Fruit fly (Drosophila melanogaster) whole organism, embryonic: ENCODE results near the gene CG1764.

Experiments used
- Adf1 ChIP-seq: fragments of 200-800 bp; sonication (Bioruptor generic); IDR thresholded peaks from 2 replicates; pipeline ENCODE4 v1.3.6; 2022; ENCODE audit warnings: missing biosample characterization, missing genetic modification characterization
- Atf6 ChIP-seq: fragments of 200-800 bp; sonication (Bioruptor generic); IDR thresholded peaks from 2 replicates; pipeline ENCODE4 v1.3.6; 2022; ENCODE audit warnings: missing biosample characterization, missing genetic modification characterization
- Bdp1 ChIP-seq: fragments of 200-800 bp; sonication (Bioruptor generic); optimal IDR thresholded peaks from 3 replicates; lab custom pipeline; 2016; ENCODE audit warnings: missing biosample characterization, missing genetic modification characterization
- CG10565 ChIP-seq: fragments of 200-800 bp; sonication (Bioruptor generic); optimal IDR thresholded peaks from 3 replicates; lab custom pipeline; 2016; ENCODE audit warnings: missing biosample characterization, mild to moderate bottlenecking, missing genetic modification characterization
- CG11093 ChIP-seq: fragments of 200-800 bp; sonication (Bioruptor generic); IDR thresholded peaks from 3 replicates; pipeline ENCODE4 v1.3.6; 2022; ENCODE audit warnings: missing biosample characterization, missing genetic modification characterization
- CG11504 ChIP-seq: fragments of 200-800 bp; sonication (Bioruptor generic); optimal IDR thresholded peaks from 3 replicates; lab custom pipeline; 2019; ENCODE audit warnings: missing biosample characterization, mild to moderate bottlenecking, missing genetic modification characterization, moderate library complexity
- CG11696 ChIP-seq: fragments of 200-800 bp; sonication (Bioruptor generic); IDR thresholded peaks from 2 replicates; pipeline ENCODE4 v1.3.6; 2022; ENCODE audit warnings: missing biosample characterization, missing genetic modification characterization
- CG13287 ChIP-seq: fragments of 200-800 bp; sonication (Bioruptor generic); IDR thresholded peaks from 2 replicates; pipeline ENCODE4 v1.3.6; 2022; ENCODE audit warnings: missing biosample characterization, missing genetic modification characterization; ENCODE audit not compliant: partially characterized antibody
- CG13624 ChIP-seq: fragments of 200-800 bp; sonication (Bioruptor generic); optimal IDR thresholded peaks from 2 replicates; lab custom pipeline; 2016; ENCODE audit warnings: missing biosample characterization, missing genetic modification characterization
- CG17186 ChIP-seq: fragments of 200-800 bp; sonication (Bioruptor generic); optimal IDR thresholded peaks from 3 replicates; lab custom pipeline; 2017; ENCODE audit warnings: missing biosample characterization, missing genetic modification reagents, missing genetic modification characterization
- CG31441 ChIP-seq: fragments of 200-800 bp; sonication (Bioruptor generic); IDR thresholded peaks from 2 replicates; pipeline ENCODE4 v1.3.6; 2022; ENCODE audit warnings: missing biosample characterization, missing genetic modification characterization
- CG34376 ChIP-seq: fragments of 200-800 bp; sonication (Bioruptor generic); optimal IDR thresholded peaks from 2 replicates; lab custom pipeline; 2018; ENCODE audit warnings: missing biosample characterization, mild to moderate bottlenecking, missing genetic modification characterization
- CG4424 ChIP-seq: fragments of 200-800 bp; sonication (Bioruptor generic); optimal IDR thresholded peaks from 3 replicates; lab custom pipeline; 2016; ENCODE audit warnings: missing biosample characterization, missing genetic modification characterization
- CG7556 ChIP-seq: fragments of 200-800 bp; sonication (Bioruptor generic); optimal IDR thresholded peaks from 2 replicates; lab custom pipeline; 2017; ENCODE audit warnings: missing biosample characterization, mild to moderate bottlenecking, missing genetic modification characterization
- CG8281 ChIP-seq: fragments of 200-800 bp; sonication (Bioruptor generic); optimal IDR thresholded peaks from 2 replicates; lab custom pipeline; 2018; ENCODE audit warnings: missing biosample characterization, mild to moderate bottlenecking, missing genetic modification characterization, moderate library complexity
- CG8290 ChIP-seq, 3 experiments: fragments of 200-800 bp; sonication (Bioruptor generic); optimal IDR thresholded peaks; 2 replicates each; lab custom pipeline; 2016 to 2019; ENCODE audit warnings: missing biosample characterization in 3 of 3, missing genetic modification characterization in 3 of 3, mild to moderate bottlenecking in 2 of 3, moderate library complexity in 1 of 3
- CG9876 ChIP-seq: fragments of 200-800 bp; sonication (Bioruptor generic); optimal IDR thresholded peaks from 2 replicates; lab custom pipeline; 2016; ENCODE audit warnings: missing biosample characterization, missing genetic modification characterization
- Doc2 ChIP-seq: fragments of 200-800 bp; sonication (Bioruptor generic); IDR thresholded peaks from 2 replicates; pipeline ENCODE4 v1.3.6; 2022; ENCODE audit warnings: missing biosample characterization, missing genetic modification characterization
- Drgx ChIP-seq: fragments of 200-800 bp; sonication (Bioruptor generic); IDR thresholded peaks from 2 replicates; pipeline ENCODE4 v1.3.6; 2022; ENCODE audit warnings: missing biosample characterization, missing genetic modification characterization
- Fer1 ChIP-seq: fragments of 200-800 bp; sonication (Bioruptor generic); optimal IDR thresholded peaks from 2 replicates; lab custom pipeline; 2017; ENCODE audit warnings: missing biosample characterization, mild to moderate bottlenecking, missing genetic modification characterization
- Hmr ChIP-seq: fragments of 200-800 bp; sonication (Bioruptor generic); optimal IDR thresholded peaks from 3 replicates; lab custom pipeline; 2017; ENCODE audit warnings: mild to moderate bottlenecking, missing biosample characterization, missing genetic modification reagents, missing genetic modification characterization
- Hmx ChIP-seq: fragments of 200-800 bp; sonication (Bioruptor generic); optimal IDR thresholded peaks from 2 replicates; lab custom pipeline; 2016; ENCODE audit warnings: missing biosample characterization, missing genetic modification characterization
- Hr78 ChIP-seq, 2 experiments: fragments of 200-800 bp in 1 of 2; fragments of >200 bp in 1 of 2; sonication (Bioruptor generic) in 1 of 2; optimal IDR thresholded peaks; 2 replicates each; lab custom pipeline; 2017 to 2019; ENCODE audit warnings: missing biosample characterization in 2 of 2, missing genetic modification characterization in 2 of 2, mild to moderate bottlenecking in 1 of 2, moderate library complexity in 1 of 2
- Med ChIP-seq: fragments of 200-800 bp; sonication (Bioruptor generic); peaks from one replicate; lab custom pipeline; 2016; ENCODE audit warnings: missing biosample characterization, missing genetic modification characterization, mild to moderate bottlenecking, inconsistent platforms, moderate library complexity
- Meics ChIP-seq: fragments of 200-800 bp; sonication (Bioruptor generic); optimal IDR thresholded peaks from 2 replicates; lab custom pipeline; 2017; ENCODE audit warnings: missing biosample characterization, mild to moderate bottlenecking, missing genetic modification characterization
- Neu2 ChIP-seq: fragments of 200-800 bp; sonication (Bioruptor generic); optimal IDR thresholded peaks from 3 replicates; lab custom pipeline; 2016; ENCODE audit warnings: missing biosample characterization, missing genetic modification characterization, borderline replicate concordance
- Pdp1 ChIP-seq, 2 experiments: fragments of 200-800 bp; sonication (Bioruptor generic); optimal IDR thresholded peaks; 3 replicates each; lab custom pipeline; 2016; ENCODE audit warnings: missing biosample characterization in 2 of 2, missing genetic modification characterization in 2 of 2, mild to moderate bottlenecking in 1 of 2, moderate library complexity in 1 of 2
- Taf1 ChIP-seq: fragments of 200-800 bp; sonication (Bioruptor generic); IDR thresholded peaks from 2 replicates; pipeline ENCODE4 v1.3.6; 2022; ENCODE audit warnings: missing biosample characterization, missing genetic modification characterization
- caup ChIP-seq: fragments of 200-800 bp; sonication (Bioruptor generic); optimal IDR thresholded peaks from 3 replicates; lab custom pipeline; 2017; ENCODE audit warnings: missing biosample characterization, mild to moderate bottlenecking, missing genetic modification characterization, moderate library complexity; ENCODE audit not compliant: severe bottlenecking
- cg ChIP-seq: fragments of 200-800 bp; sonication (Bioruptor generic); optimal IDR thresholded peaks from 3 replicates; lab custom pipeline; 2019; ENCODE audit warnings: missing biosample characterization, mild to moderate bottlenecking, missing genetic modification characterization, moderate library complexity
- da ChIP-seq: fragments of 200-800 bp; sonication (Bioruptor generic); optimal IDR thresholded peaks from 2 replicates; lab custom pipeline; 2016; ENCODE audit warnings: missing biosample characterization, missing genetic modification characterization
- fd3F ChIP-seq: fragments of 200-800 bp; sonication (Bioruptor generic); optimal IDR thresholded peaks from 2 replicates; lab custom pipeline; 2018; ENCODE audit warnings: missing biosample characterization, mild to moderate bottlenecking, missing genetic modification characterization, moderate library complexity
- fd64A ChIP-seq: fragments of 200-800 bp; sonication (Bioruptor generic); optimal IDR thresholded peaks from 3 replicates; lab custom pipeline; 2018; ENCODE audit warnings: missing biosample characterization, mild to moderate bottlenecking, missing genetic modification characterization
- grau ChIP-seq: fragments of 200-800 bp; optimal IDR thresholded peaks from 3 replicates; lab custom pipeline; 2019; ENCODE audit warnings: missing biosample characterization, mild to moderate bottlenecking, missing genetic modification characterization, moderate library complexity
- klu ChIP-seq: fragments of 200-800 bp; sonication (Bioruptor generic); IDR thresholded peaks from 2 replicates; pipeline ENCODE4 v1.3.6; 2022; ENCODE audit warnings: missing biosample characterization, missing genetic modification characterization
- lab ChIP-seq: fragments of 200-800 bp; sonication (Bioruptor generic); optimal IDR thresholded peaks from 3 replicates; lab custom pipeline; 2017; ENCODE audit warnings: missing biosample characterization, missing genetic modification characterization, mild to moderate bottlenecking, moderate library complexity, missing genetic modification reagents
- lmd ChIP-seq: fragments of 200-800 bp; sonication (Bioruptor generic); IDR thresholded peaks from 2 replicates; pipeline ENCODE4 v1.3.6; 2022; ENCODE audit warnings: missing biosample characterization, missing genetic modification characterization
- pb ChIP-seq: fragments of 200-800 bp; sonication (Bioruptor generic); optimal IDR thresholded peaks from 3 replicates; lab custom pipeline; 2016; ENCODE audit warnings: missing biosample characterization, missing genetic modification characterization
- prd ChIP-seq, 3 experiments: fragments of >200 bp in 2 of 3; fragments of 200-800 bp in 1 of 3; sonication (Bioruptor generic) in 1 of 3; optimal IDR thresholded peaks in 2 of 3; IDR thresholded peaks in 1 of 3; 2 replicates in 2 of 3; 3 replicates in 1 of 3; pipeline versions ENCODE4 v1.3.6 to Lab custom; 2017 to 2022; ENCODE audit warnings: missing biosample characterization in 1 of 3, missing genetic modification characterization in 1 of 3
- psq ChIP-seq: fragments of 200-800 bp; sonication (Bioruptor generic); optimal IDR thresholded peaks from 2 replicates; lab custom pipeline; 2017; ENCODE audit warnings: missing biosample characterization, missing genetic modification characterization
- row ChIP-seq: fragments of 200-800 bp; sonication (Bioruptor generic); IDR thresholded peaks from 3 replicates; pipeline ENCODE4 v1.3.6; 2022; ENCODE audit warnings: missing biosample characterization, missing genetic modification characterization
- sd ChIP-seq: fragments of 200-800 bp; sonication (Bioruptor generic); optimal IDR thresholded peaks from 3 replicates; lab custom pipeline; 2018; ENCODE audit warnings: missing biosample characterization, mild to moderate bottlenecking, missing genetic modification characterization, moderate library complexity
- seq ChIP-seq: fragments of 200-800 bp; sonication (Bioruptor generic); IDR thresholded peaks from 2 replicates; pipeline ENCODE4 v1.3.6; 2022; ENCODE audit warnings: missing biosample characterization, missing genetic modification characterization
- zfh2 ChIP-seq: fragments of 200-800 bp; sonication (Bioruptor generic); optimal IDR thresholded peaks from 2 replicates; lab custom pipeline; 2016; ENCODE audit warnings: missing biosample characterization, missing genetic modification characterization

Gene CG1764

dm6 chrX:13283940-13284547 is 18.2 kb downstream of the CG1764 start (continued):
- no peak for TF ChIP-seq klu (GFP tag; lab: Robert Waterston, UW)
- peak; percentile 35 for TF ChIP-seq sd (tag; lab: Kevin White, UChicago)
- TF ChIP-seq CG4424, result no peak
- TF ChIP-seq Doc2 (GFP tag; lab: Robert Waterston, UW), result no peak
- TF ChIP-seq Hmx (GFP tag; lab: Kevin White, UChicago), result no peak
- peak; percentile 35; the same call in 1 of the 3 replicates for TF ChIP-seq row
- TF ChIP-seq CG31441 (GFP tag; lab: Robert Waterston, UW), result no peak
- TF ChIP-seq fd3F (GFP tag; lab: Kevin White, UChicago), result no peak
- peak; percentile 55 for TF ChIP-seq psq (GFP tag; lab: Kevin White, UChicago)
- no peak for TF ChIP-seq Taf1 (GFP tag; lab: Robert Waterston, UW)
- TF ChIP-seq da (GFP tag; lab: Kevin White, UChicago), result no peak
- TF ChIP-seq CG11696 (GFP tag; lab: Robert Waterston, UW), result no peak
- peak; percentile 89 for TF ChIP-seq grau (tag; lab: Kevin White, UChicago)
- TF ChIP-seq CG10565 (GFP tag; lab: Kevin White, UChicago), result no peak
- no peak for TF ChIP-seq CG13287 (GFP tag; lab: Robert Waterston, UW)
- peak; percentile 58 for TF ChIP-seq CG11504 (tag; lab: Kevin White, UChicago)

- TF ChIP-seq CG17186 (GFP tag; lab: Kevin White, UChicago) (no peak), CG34376 (peak; percentile 15), cg (GFP tag; lab: Kevin White, UChicago) (peak; percentile 22), sd (tag; lab: Kevin White, UChicago) (peak; percentile 66)
Observed at dm6 chrX:13282717-13283116, 19.5 kb downstream of the CG1764 start.

dm6 chrX:13281244-13281877 is 20.9 kb downstream of the CG1764 start:
- TF ChIP-seq seq (GFP tag; lab: Robert Waterston, UW) (no peak), pb (GFP tag; lab: Kevin White, UChicago) (no peak), Pdp1 (GFP tag; optimal IDR thresholded peaks at IDR 0.05; lab: Kevin White, UChicago) (peak in 1 of 2 experiments; percentile 37), lmd (GFP tag; lab: Robert Waterston, UW) (no peak), Meics (GFP tag; lab: Kevin White, UChicago) (peak; percentile 3), CG9876 (no peak), zfh2 (GFP tag; lab: Kevin White, UChicago) (peak; percentile 1), lab (GFP tag; lab: Kevin White, UChicago) (peak; percentile 59), Neu2 (no peak), prd (optimal IDR thresholded peaks at IDR 0.05; lab: Kevin White, UChicago) (no peak), prd (GFP tag; IDR thresholded peaks at IDR 0.05; lab: Robert Waterston, UW) (no peak), Hmr (GFP tag; lab: Kevin White, UChicago) (peak; percentile 5), CG8290 (GFP tag; optimal IDR thresholded peaks at IDR 0.05; lab: Kevin White, UChicago) (no peak), CG8290 (tag; optimal IDR thresholded peaks at IDR 0.05; lab: Kevin White, UChicago) (no peak), Med (GFP tag; lab: Kevin White, UChicago) (peak; percentile 40), CG7556 (GFP tag; lab: Kevin White, UChicago) (peak; percentile 6), Adf1 (no peak), Atf6 (no peak), Drgx (GFP tag; lab: Robert Waterston, UW) (no peak), CG34376 (peak; percentile 16), Bdp1 (GFP tag; lab: Kevin White, UChicago) (no peak), fd64A (peak; percentile 16), cg (GFP tag; lab: Kevin White, UChicago) (peak; percentile 38), caup (no peak), Fer1 (GFP tag; lab: Kevin White, UChicago) (peak; percentile 16), CG11093 (GFP tag; lab: Robert Waterston, UW) (no peak), CG13624 (no peak), CG8281 (tag; lab: Kevin White, UChicago) (no peak), Hr78 (GFP tag; optimal IDR thresholded peaks at IDR 0.05; lab: Kevin White, UChicago) (no peak)
